Worm (Caenorhabditis elegans) whole organism, L4 larva: Measurements from ENCODE around the gene C09E10.3.

Experiments
- ZK337.2 ChIP-seq: fragments of 200-800 bp; sonication (Bioruptor generic); IDR thresholded peaks from 2 replicates; pipeline ENCODE4 v1.3.6; 2022; ENCODE audit warnings: missing genetic modification reagents, missing genetic modification characterization, missing compliant biosample characterization
- dmd-8 ChIP-seq: fragments of 200-800 bp; sonication (Bioruptor generic); IDR thresholded peaks from 2 replicates; pipeline ENCODE4 v1.3.6; 2022; ENCODE audit warnings: missing genetic modification characterization, missing compliant biosample characterization
- lin-15B ChIP-seq: fragments of 150-350 bp; sonication (generic microtip); optimal IDR thresholded peaks from 3 replicates; lab custom pipeline; 2014; ENCODE audit warnings: missing biosample characterization, missing genetic modification characterization
- nhr-111 ChIP-seq: fragments of 200-800 bp; sonication (Bioruptor generic); optimal IDR thresholded peaks from 2 replicates; lab custom pipeline; 2018; ENCODE audit warnings: mild to moderate bottlenecking, missing genetic modification characterization, missing compliant biosample characterization
- pha-4 ChIP-seq, 2 experiments: fragments of 150-350 bp in 1 of 2; fragments of 200-800 bp in 1 of 2; sonication (Bioruptor generic) in 1 of 2; IDR thresholded peaks in 1 of 2; optimal IDR thresholded peaks in 1 of 2; 2 replicates each; pipeline versions ENCODE4 v1.3.6 to Lab custom; 2014 to 2022; ENCODE audit warnings: missing genetic modification characterization in 2 of 2, missing genetic modification reagents in 2 of 2, missing biosample characterization in 1 of 2, missing compliant biosample characterization in 1 of 2
- unc-39 ChIP-seq: sonication (generic microtip); optimal IDR thresholded peaks from 2 replicates; lab custom pipeline; 2017; ENCODE audit warnings: missing biosample characterization, missing genetic modification characterization

- TF ChIP-seq nhr-111 (GFP tag; lab: Kevin White, UChicago) (no peak), ZK337.2 (GFP tag; lab: Robert Waterston, UW) (no peak), unc-39 (tag; lab: Kevin White, UChicago) (no peak), dmd-8 (GFP tag; lab: Robert Waterston, UW) (no peak), pha-4 (GFP tag; IDR thresholded peaks at IDR 0.05; lab: Robert Waterston, UW) (no peak), pha-4 (tag; optimal IDR thresholded peaks at IDR 0.05; lab: Kevin White, UChicago) (no peak), lin-15B (no peak)
Observed at ce11 chrX:1009512-1009911, 18.3 kb upstream of the C09E10.3 start.
